Fruit fly (Drosophila melanogaster) whole organism, embryonic: ENCODE data around the gene Shal.

Experiments used
- Abd-B ChIP-seq: fragments of 200-800 bp; sonication (Bioruptor generic); optimal IDR thresholded peaks from 2 replicates; lab custom pipeline; 2018; ENCODE audit warnings: missing biosample characterization, mild to moderate bottlenecking, missing genetic modification characterization, moderate library complexity
- Awh ChIP-seq: fragments of 200-800 bp; sonication (Bioruptor generic); IDR thresholded peaks from 2 replicates; pipeline ENCODE4, ENCODE4 v1.3.6; 2022; ENCODE audit warnings: missing biosample characterization, missing genetic modification characterization
- C15 ChIP-seq: fragments of 200-800 bp; sonication (Bioruptor generic); IDR thresholded peaks from 3 replicates; pipeline ENCODE4 v1.3.6; 2022; ENCODE audit warnings: missing biosample characterization, missing genetic modification characterization
- CG11696 ChIP-seq: fragments of 200-800 bp; sonication (Bioruptor generic); IDR thresholded peaks from 2 replicates; pipeline ENCODE4 v1.3.6; 2022; ENCODE audit warnings: missing biosample characterization, missing genetic modification characterization
- CG14667 ChIP-seq: fragments of 200-800 bp; sonication (Bioruptor generic); IDR thresholded peaks from 2 replicates; pipeline ENCODE4 v1.3.6; 2022; ENCODE audit warnings: missing biosample characterization, missing genetic modification characterization
- CG1529 ChIP-seq: fragments of 200-800 bp; sonication (Bioruptor generic); optimal IDR thresholded peaks from 3 replicates; lab custom pipeline; 2018; ENCODE audit warnings: missing biosample characterization, missing genetic modification characterization
- CG1792 ChIP-seq: fragments of 200-800 bp; sonication (Bioruptor generic); optimal IDR thresholded peaks from 2 replicates; lab custom pipeline; 2016; ENCODE audit warnings: missing biosample characterization, missing genetic modification characterization
- CG2120 ChIP-seq: fragments of 200-800 bp; sonication (Bioruptor generic); optimal IDR thresholded peaks from 3 replicates; lab custom pipeline; 2016; ENCODE audit warnings: missing biosample characterization, missing genetic modification characterization
- CG30020 ChIP-seq: fragments of 200-800 bp; optimal IDR thresholded peaks from 2 replicates; lab custom pipeline; 2019; ENCODE audit warnings: missing biosample characterization, mild to moderate bottlenecking, missing genetic modification characterization, moderate library complexity
- CG30431 ChIP-seq: fragments of 200-800 bp; sonication (Bioruptor generic); optimal IDR thresholded peaks from 2 replicates; lab custom pipeline; 2017; ENCODE audit warnings: missing biosample characterization, missing genetic modification characterization
- CG3407 ChIP-seq: fragments of 200-800 bp; sonication (Bioruptor generic); optimal IDR thresholded peaks from 2 replicates; lab custom pipeline; 2018; ENCODE audit warnings: missing biosample characterization, mild to moderate bottlenecking, missing genetic modification characterization
- CG42726 ChIP-seq: fragments of 200-800 bp; sonication (Bioruptor generic); IDR thresholded peaks from 2 replicates; pipeline ENCODE4 v1.3.6; 2022; ENCODE audit warnings: missing biosample characterization, missing genetic modification characterization; ENCODE audit not compliant: partially characterized antibody
- CG6813 ChIP-seq: fragments of 200-800 bp; sonication (Bioruptor generic); optimal IDR thresholded peaks from 2 replicates; lab custom pipeline; 2017; ENCODE audit warnings: missing biosample characterization, missing genetic modification characterization, mild to moderate bottlenecking, moderate library complexity, missing genetic modification reagents
- CG7357 ChIP-seq: fragments of 200-800 bp; sonication (Bioruptor generic); IDR thresholded peaks from 3 replicates; pipeline ENCODE4 v1.3.6; 2022; ENCODE audit warnings: missing biosample characterization, missing genetic modification characterization
- CG7928 ChIP-seq: fragments of 200-800 bp; sonication (Bioruptor generic); optimal IDR thresholded peaks from 2 replicates; lab custom pipeline; 2017; ENCODE audit warnings: missing biosample characterization, mild to moderate bottlenecking, missing genetic modification characterization
- CG9817 ChIP-seq: fragments of 200-800 bp; sonication (Bioruptor generic); optimal IDR thresholded peaks from 2 replicates; lab custom pipeline; 2018; ENCODE audit warnings: missing biosample characterization, mild to moderate bottlenecking, missing genetic modification characterization, moderate library complexity
- Dek ChIP-seq: fragments of 200-800 bp; sonication (Bioruptor generic); optimal IDR thresholded peaks from 3 replicates; lab custom pipeline; 2019; ENCODE audit warnings: missing biosample characterization, mild to moderate bottlenecking, missing genetic modification characterization, moderate library complexity
- Fer2 ChIP-seq: fragments of 200-800 bp; sonication (Bioruptor generic); optimal IDR thresholded peaks from 2 replicates; lab custom pipeline; 2018; ENCODE audit warnings: missing biosample characterization, mild to moderate bottlenecking, missing genetic modification characterization, moderate library complexity
- Fer3 ChIP-seq: fragments of 200-800 bp; sonication (Bioruptor generic); optimal IDR thresholded peaks from 2 replicates; lab custom pipeline; 2018; ENCODE audit warnings: missing biosample characterization, mild to moderate bottlenecking, missing genetic modification characterization, moderate library complexity
- Gsc ChIP-seq: fragments of 200-800 bp; sonication (Bioruptor generic); IDR thresholded peaks from 2 replicates; pipeline ENCODE4 v1.3.6; 2022; ENCODE audit warnings: missing biosample characterization, missing genetic modification characterization
- Hand ChIP-seq: fragments of 200-800 bp; sonication (Bioruptor generic); optimal IDR thresholded peaks from 2 replicates; lab custom pipeline; 2017; ENCODE audit warnings: mild to moderate bottlenecking, missing biosample characterization, missing genetic modification reagents, missing genetic modification characterization
- MTF-1 ChIP-seq: fragments of 200-800 bp; sonication (Bioruptor generic); optimal IDR thresholded peaks from 2 replicates; lab custom pipeline; 2018; ENCODE audit warnings: missing biosample characterization, mild to moderate bottlenecking, missing genetic modification characterization, borderline replicate concordance
- NK7.1 ChIP-seq: fragments of 200-800 bp; sonication (Bioruptor generic); optimal IDR thresholded peaks from 3 replicates; lab custom pipeline; 2016; ENCODE audit warnings: missing biosample characterization, missing genetic modification characterization
- Neu2 ChIP-seq: fragments of 200-800 bp; sonication (Bioruptor generic); optimal IDR thresholded peaks from 3 replicates; lab custom pipeline; 2016; ENCODE audit warnings: missing biosample characterization, missing genetic modification characterization, borderline replicate concordance
- Oaz ChIP-seq: fragments of 200-800 bp; sonication (Bioruptor generic); IDR thresholded peaks from 2 replicates; pipeline ENCODE4 v1.3.6; 2022; ENCODE audit warnings: missing biosample characterization, missing genetic modification characterization
- Rfx ChIP-seq: fragments of 200-800 bp; sonication (Bioruptor generic); IDR thresholded peaks from 2 replicates; pipeline ENCODE4 v1.3.6; 2022; ENCODE audit warnings: missing biosample characterization, missing genetic modification characterization
- Scr ChIP-seq: fragments of 200-800 bp; sonication (Bioruptor generic); IDR thresholded peaks from 2 replicates; pipeline ENCODE4 v1.3.6; 2022; ENCODE audit warnings: missing biosample characterization, missing genetic modification characterization; ENCODE audit not compliant: partially characterized antibody
- Sry-β ChIP-seq: fragments of 200-800 bp; sonication (Bioruptor generic); optimal IDR thresholded peaks from 2 replicates; lab custom pipeline; 2018; ENCODE audit warnings: missing biosample characterization, mild to moderate bottlenecking, missing genetic modification characterization, moderate library complexity
- Tbp ChIP-seq: fragments of >200 bp; optimal IDR thresholded peaks from 2 replicates; lab custom pipeline; 2018; ENCODE audit warnings: missing biosample characterization, missing genetic modification characterization
- YL-1 ChIP-seq: fragments of 200-800 bp; sonication (Bioruptor generic); optimal IDR thresholded peaks from 3 replicates; lab custom pipeline; 2017; ENCODE audit warnings: missing biosample characterization, mild to moderate bottlenecking, missing genetic modification characterization
- ac ChIP-seq: fragments of 200-800 bp; sonication (Bioruptor generic); optimal IDR thresholded peaks from 3 replicates; lab custom pipeline; 2017; ENCODE audit warnings: missing biosample characterization, mild to moderate bottlenecking, missing genetic modification characterization
- bbx ChIP-seq: fragments of 200-800 bp; sonication (Bioruptor generic); IDR thresholded peaks from 2 replicates; pipeline ENCODE4 v1.3.6; 2022; ENCODE audit warnings: missing biosample characterization, missing genetic modification characterization; ENCODE audit not compliant: partially characterized antibody
- caup ChIP-seq: fragments of 200-800 bp; sonication (Bioruptor generic); optimal IDR thresholded peaks from 3 replicates; lab custom pipeline; 2017; ENCODE audit warnings: missing biosample characterization, mild to moderate bottlenecking, missing genetic modification characterization, moderate library complexity; ENCODE audit not compliant: severe bottlenecking
- danr ChIP-seq: fragments of 200-800 bp; sonication (Bioruptor generic); IDR thresholded peaks from 2 replicates; pipeline ENCODE4 v1.3.6; 2022; ENCODE audit warnings: missing biosample characterization, missing genetic modification characterization
- disco-r ChIP-seq: fragments of 200-800 bp; sonication (Bioruptor generic); optimal IDR thresholded peaks from 2 replicates; lab custom pipeline; 2016; ENCODE audit warnings: missing biosample characterization, missing genetic modification characterization
- fd64A ChIP-seq: fragments of 200-800 bp; sonication (Bioruptor generic); optimal IDR thresholded peaks from 3 replicates; lab custom pipeline; 2018; ENCODE audit warnings: missing biosample characterization, mild to moderate bottlenecking, missing genetic modification characterization
- gcm ChIP-seq: fragments of 200-800 bp; sonication (Bioruptor generic); optimal IDR thresholded peaks from 2 replicates; lab custom pipeline; 2019; ENCODE audit warnings: missing biosample characterization, mild to moderate bottlenecking, missing genetic modification characterization, moderate library complexity
- grn ChIP-seq: fragments of 200-800 bp; sonication (Bioruptor generic); optimal IDR thresholded peaks from 3 replicates; lab custom pipeline; 2017; ENCODE audit warnings: missing biosample characterization, missing genetic modification characterization
- jumu ChIP-seq: fragments of 200-800 bp; sonication (Bioruptor generic); optimal IDR thresholded peaks from 3 replicates; lab custom pipeline; 2016; ENCODE audit warnings: missing biosample characterization, missing genetic modification characterization
- kah ChIP-seq: fragments of 200-800 bp; sonication (Bioruptor generic); optimal IDR thresholded peaks from 2 replicates; lab custom pipeline; 2018; ENCODE audit warnings: missing biosample characterization, mild to moderate bottlenecking, missing genetic modification characterization
- nmo ChIP-seq: fragments of 200-800 bp; sonication (Bioruptor generic); optimal IDR thresholded peaks from 2 replicates; lab custom pipeline; 2018; ENCODE audit warnings: missing biosample characterization, mild to moderate bottlenecking, missing genetic modification characterization, moderate library complexity
- pfk ChIP-seq: fragments of 200-800 bp; sonication (Bioruptor generic); optimal IDR thresholded peaks from 2 replicates; lab custom pipeline; 2018; ENCODE audit warnings: missing biosample characterization, mild to moderate bottlenecking, missing genetic modification characterization, moderate library complexity
- psq ChIP-seq: fragments of 200-800 bp; sonication (Bioruptor generic); optimal IDR thresholded peaks from 2 replicates; lab custom pipeline; 2017; ENCODE audit warnings: missing biosample characterization, missing genetic modification characterization
- pum ChIP-seq: fragments of 200-800 bp; sonication (Bioruptor generic); optimal IDR thresholded peaks from 2 replicates; lab custom pipeline; 2016; ENCODE audit warnings: missing biosample characterization, missing genetic modification characterization
- repo ChIP-seq: fragments of 200-800 bp; sonication (Bioruptor generic); optimal IDR thresholded peaks from 2 replicates; lab custom pipeline; 2016; ENCODE audit warnings: missing biosample characterization, missing genetic modification characterization
- salm ChIP-seq: fragments of 200-800 bp; sonication (Bioruptor generic); optimal IDR thresholded peaks from 2 replicates; lab custom pipeline; 2018; ENCODE audit warnings: missing biosample characterization, mild to moderate bottlenecking, missing genetic modification characterization
- schlank ChIP-seq: fragments of 200-800 bp; sonication (Bioruptor generic); optimal IDR thresholded peaks from 2 replicates; lab custom pipeline; 2018; ENCODE audit warnings: missing biosample characterization, mild to moderate bottlenecking, missing genetic modification characterization
- vnd ChIP-seq: fragments of 200-800 bp; sonication (Bioruptor generic); IDR thresholded peaks from 3 replicates; pipeline ENCODE4 v1.3.6; 2022; ENCODE audit warnings: missing biosample characterization, missing genetic modification characterization; ENCODE audit not compliant: partially characterized antibody
- wor ChIP-seq: fragments of 200-800 bp; sonication (Bioruptor generic); IDR thresholded peaks from 2 replicates; pipeline ENCODE4 v1.3.6; 2022; ENCODE audit warnings: missing biosample characterization, missing genetic modification characterization

Gene Shal

DNA sequence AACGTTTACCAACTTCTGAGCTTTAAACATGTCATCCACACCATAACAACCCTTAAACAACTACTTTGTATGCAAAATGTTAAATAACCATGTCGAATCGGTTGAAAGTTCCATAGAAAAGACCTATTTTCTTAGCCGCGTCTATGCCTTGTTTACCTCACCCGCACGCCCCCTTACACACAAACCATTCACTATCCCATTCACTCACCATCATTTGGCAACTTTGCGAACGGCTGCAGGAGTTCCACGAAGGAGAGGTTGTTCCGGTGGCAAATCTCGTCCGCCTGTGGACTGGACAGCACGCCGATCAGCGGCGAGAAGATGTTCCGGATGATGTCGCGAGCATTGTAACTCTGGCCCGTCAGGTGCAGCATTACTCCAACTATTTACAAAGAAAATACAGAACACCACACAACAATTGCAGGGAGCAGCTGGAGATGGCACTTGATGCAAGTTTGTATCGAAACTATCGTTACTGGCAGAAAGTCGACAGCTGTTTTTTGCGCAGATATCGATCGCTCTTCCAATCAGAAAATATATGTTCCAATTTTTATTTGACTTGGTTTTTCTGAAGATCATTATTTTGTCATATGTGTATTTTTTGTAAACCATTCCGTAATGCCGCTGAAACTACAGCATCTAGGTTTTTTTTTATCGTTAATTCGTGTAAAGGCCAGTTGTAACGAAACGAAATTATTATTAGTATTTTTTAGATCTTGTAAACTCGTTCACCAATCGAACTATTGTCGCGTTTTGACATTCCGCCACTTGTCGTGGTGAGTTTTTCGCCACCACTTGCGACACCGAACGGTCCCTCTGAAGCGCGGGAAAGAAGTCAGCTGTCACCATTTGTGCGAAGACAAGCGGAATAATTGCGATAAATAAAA lies 33.9 kb upstream of the Shal start, which contains the start of gene asf1 (continued):
- TF ChIP-seq CG30020 (tag; lab: Kevin White, UChicago) = peak; percentile 23
- no peak for TF ChIP-seq gcm (GFP tag; lab: Kevin White, UChicago)
- TF ChIP-seq vnd (GFP tag; lab: Robert Waterston, UW) = peak; percentile 72
- no peak for TF ChIP-seq C15
- peak; percentile 10 for TF ChIP-seq YL-1 (GFP tag; lab: Kevin White, UChicago)
- TF ChIP-seq psq (GFP tag; lab: Kevin White, UChicago) = no peak
- peak; percentile 60 for TF ChIP-seq nmo
- peak; percentile 80 for TF ChIP-seq CG11696 (GFP tag; lab: Robert Waterston, UW)
- no peak for TF ChIP-seq CG3407 (GFP tag; lab: Kevin White, UChicago)
- TF ChIP-seq Fer3 (tag; lab: Kevin White, UChicago) = no peak
- no peak for TF ChIP-seq schlank (tag; lab: Kevin White, UChicago)
- TF ChIP-seq disco-r = peak; percentile 6
- no peak for TF ChIP-seq fd64A (GFP tag; lab: Kevin White, UChicago)
- TF ChIP-seq kah (GFP tag; lab: Kevin White, UChicago) = peak; percentile 17
- no peak for TF ChIP-seq CG6813 (GFP tag; lab: Kevin White, UChicago)
- no peak for TF ChIP-seq Tbp (GFP tag; lab: Kevin White, UChicago)
- no peak for TF ChIP-seq danr
- TF ChIP-seq CG2120 = peak; percentile 56
- TF ChIP-seq pum (GFP tag; lab: Kevin White, UChicago) = peak; percentile 10
- no peak for TF ChIP-seq Awh (GFP tag; lab: Robert Waterston, UW)
- no peak for TF ChIP-seq Oaz
- TF ChIP-seq MTF-1 (GFP tag; lab: Kevin White, UChicago) = no peak
- TF ChIP-seq grn = no peak
- TF ChIP-seq CG1529 = no peak
- TF ChIP-seq Hand (GFP tag; lab: Kevin White, UChicago) = no peak
- no peak for TF ChIP-seq repo (GFP tag; lab: Kevin White, UChicago)
- TF ChIP-seq bbx (GFP tag; lab: Robert Waterston, UW) = peak; percentile 76
- TF ChIP-seq Sry-β = no peak
- TF ChIP-seq CG7357 (GFP tag; lab: Robert Waterston, UW) = no peak
- no peak for TF ChIP-seq wor (GFP tag; lab: Robert Waterston, UW)
- TF ChIP-seq Abd-B (GFP tag; lab: Kevin White, UChicago) = no peak
- TF ChIP-seq Rfx (GFP tag; lab: Robert Waterston, UW) = no peak
- TF ChIP-seq CG9817 (tag; lab: Kevin White, UChicago) = no peak
- no peak for TF ChIP-seq salm
- TF ChIP-seq CG14667 (GFP tag; lab: Robert Waterston, UW) = no peak
- TF ChIP-seq CG42726 (GFP tag; lab: Robert Waterston, UW) = peak; percentile 43; the same call in 1 of the 2 replicates
- no peak for TF ChIP-seq CG1792 (GFP tag; lab: Kevin White, UChicago)
- TF ChIP-seq ac (GFP tag; lab: Kevin White, UChicago) = no peak
- no peak for TF ChIP-seq Dek (tag; lab: Kevin White, UChicago)
- no peak for TF ChIP-seq Gsc (GFP tag; lab: Robert Waterston, UW)
- no peak for TF ChIP-seq jumu
- no peak for TF ChIP-seq CG30431 (GFP tag; lab: Kevin White, UChicago)
- no peak for TF ChIP-seq Neu2 (GFP tag; lab: Kevin White, UChicago)
- no peak for TF ChIP-seq caup (GFP tag; lab: Kevin White, UChicago)
- TF ChIP-seq Fer2 (tag; lab: Kevin White, UChicago) = no peak
- no peak for TF ChIP-seq pfk (GFP tag; lab: Kevin White, UChicago)
- TF ChIP-seq Scr (GFP tag; lab: Robert Waterston, UW) = peak; percentile 86
- TF ChIP-seq CG7928 = no peak
- TF ChIP-seq NK7.1 (GFP tag; lab: Kevin White, UChicago) = no peak
